Worm (Caenorhabditis elegans): ENCODE measurements around the gene istr-1.

ce11 chrV:12658142-12658541 is 39.5 kb upstream of the istr-1 start, which contains the start of gene W05B10.6:
- TF ChIP-seq sem-4 (tag; optimal IDR thresholded peaks at IDR 0.05), result no peak
- no peak for TF ChIP-seq snpc-4 (tag; optimal IDR thresholded peaks at IDR 0.05)
- TF ChIP-seq unc-62 (GFP tag; optimal IDR thresholded peaks at IDR 0.05), result no peak
- TF ChIP-seq ama-1 (optimal IDR thresholded peaks at IDR 0.05), result no peak
- no peak for TF ChIP-seq unc-39 (tag; optimal IDR thresholded peaks at IDR 0.05)
- no peak for TF ChIP-seq sma-3 (GFP tag; optimal IDR thresholded peaks at IDR 0.05)
- no peak for TF ChIP-seq ztf-11 (tag; optimal IDR thresholded peaks at IDR 0.05)
- TF ChIP-seq nhr-11 (tag; optimal IDR thresholded peaks at IDR 0.05), result no peak
- no peak for TF ChIP-seq skn-1 (tag; optimal IDR thresholded peaks at IDR 0.05)
- no peak for TF ChIP-seq elt-3 (tag; optimal IDR thresholded peaks at IDR 0.05)
- TF ChIP-seq lin-39 (tag; optimal IDR thresholded peaks at IDR 0.05), result no peak
